Worm (Caenorhabditis elegans) whole organism, late embryonic: ENCODE data around the gene C49C3.21.

Source experiments
- C38D4.7 ChIP-seq: fragments of 200-800 bp; sonication (Bioruptor generic); optimal IDR thresholded peaks from 2 replicates; lab custom pipeline; 2018; ENCODE audit warnings: mild to moderate bottlenecking, missing genetic modification characterization, moderate library complexity, missing compliant biosample characterization
- K02D7.2 ChIP-seq: sonication (generic microtip); optimal IDR thresholded peaks from 2 replicates; lab custom pipeline; 2017; ENCODE audit warnings: mild to moderate bottlenecking, missing genetic modification characterization, missing compliant biosample characterization
- T23F11.4 ChIP-seq: fragments of 200-800 bp; sonication (Bioruptor generic); optimal IDR thresholded peaks from 2 replicates; lab custom pipeline; 2018; ENCODE audit warnings: mild to moderate bottlenecking, missing genetic modification characterization, missing compliant biosample characterization
- Y22D7AL.16 ChIP-seq: sonication (generic microtip); optimal IDR thresholded peaks from 2 replicates; lab custom pipeline; 2016; ENCODE audit warnings: missing genetic modification characterization, missing compliant biosample characterization
- ceh-19 ChIP-seq: fragments of 200-800 bp; sonication (Bioruptor generic); optimal IDR thresholded peaks from 2 replicates; lab custom pipeline; 2018; ENCODE audit warnings: mild to moderate bottlenecking, missing genetic modification characterization, missing compliant biosample characterization
- ceh-2 ChIP-seq: sonication (generic microtip); optimal IDR thresholded peaks from 2 replicates; lab custom pipeline; 2016; ENCODE audit warnings: missing genotype, missing genetic modification characterization, missing compliant biosample characterization
- ceh-22 ChIP-seq: sonication (generic microtip); optimal IDR thresholded peaks from 2 replicates; lab custom pipeline; 2017; ENCODE audit warnings: missing biosample characterization, missing genetic modification characterization
- ceh-24 ChIP-seq: sonication (generic microtip); optimal IDR thresholded peaks from 2 replicates; lab custom pipeline; 2016; ENCODE audit warnings: mild to moderate bottlenecking, missing genetic modification characterization, missing compliant biosample characterization
- ceh-30 ChIP-seq: fragments of 150-350 bp; optimal IDR thresholded peaks from 2 replicates; lab custom pipeline; 2014; ENCODE audit warnings: missing biosample characterization, missing genetic modification characterization
- ceh-45 ChIP-seq: fragments of 200-800 bp; sonication (Bioruptor generic); IDR thresholded peaks from 2 replicates; pipeline ENCODE4 v1.3.6; 2022; ENCODE audit warnings: missing genetic modification reagents, missing genetic modification characterization, missing compliant biosample characterization
- ceh-6 ChIP-seq: fragments of 200-800 bp; sonication (Bioruptor generic); optimal IDR thresholded peaks from 2 replicates; lab custom pipeline; 2018; ENCODE audit warnings: mild to moderate bottlenecking, missing genetic modification characterization, missing compliant biosample characterization
- ceh-9 ChIP-seq: sonication (generic microtip); optimal IDR thresholded peaks from 2 replicates; lab custom pipeline; 2016; ENCODE audit warnings: mild to moderate bottlenecking, missing genetic modification characterization, inconsistent platforms, missing compliant biosample characterization
- che-1 ChIP-seq: sonication (generic microtip); optimal IDR thresholded peaks from 2 replicates; lab custom pipeline; 2016; ENCODE audit warnings: mild to moderate bottlenecking, missing genetic modification characterization, missing compliant biosample characterization
- dve-1 ChIP-seq: sonication (generic microtip); optimal IDR thresholded peaks from 2 replicates; lab custom pipeline; 2017; ENCODE audit warnings: antibody characterized with exemption, mild to moderate bottlenecking, missing genetic modification characterization, missing compliant biosample characterization
- ets-4 ChIP-seq: sonication (generic microtip); optimal IDR thresholded peaks from 2 replicates; lab custom pipeline; 2016; ENCODE audit warnings: missing genetic modification characterization, missing compliant biosample characterization
- eyg-1 ChIP-seq: sonication (generic microtip); optimal IDR thresholded peaks from 2 replicates; lab custom pipeline; 2016; ENCODE audit warnings: missing genotype, missing genetic modification characterization, missing compliant biosample characterization
- fax-1 ChIP-seq: sonication (generic microtip); optimal IDR thresholded peaks from 2 replicates; lab custom pipeline; 2016; ENCODE audit warnings: missing genotype, missing genetic modification characterization, missing compliant biosample characterization
- fkh-6 ChIP-seq: sonication (generic microtip); optimal IDR thresholded peaks from 2 replicates; lab custom pipeline; 2016; ENCODE audit warnings: missing genetic modification characterization, missing compliant biosample characterization
- gmeb-2 ChIP-seq: sonication (generic microtip); optimal IDR thresholded peaks from 2 replicates; lab custom pipeline; 2016; ENCODE audit warnings: missing genetic modification characterization, inconsistent platforms, missing compliant biosample characterization
- hlh-13 ChIP-seq: fragments of 200-800 bp; sonication (Bioruptor generic); optimal IDR thresholded peaks from 2 replicates; lab custom pipeline; 2018; ENCODE audit warnings: mild to moderate bottlenecking, missing genetic modification characterization, missing compliant biosample characterization
- hlh-6 ChIP-seq: sonication (generic microtip); optimal IDR thresholded peaks from 2 replicates; lab custom pipeline; 2016; ENCODE audit warnings: missing genotype, missing genetic modification characterization, missing compliant biosample characterization
- lim-6 ChIP-seq: sonication (generic microtip); optimal IDR thresholded peaks from 2 replicates; lab custom pipeline; 2016; ENCODE audit warnings: missing genetic modification characterization, missing compliant biosample characterization
- lin-11 ChIP-seq: fragments of 200-800 bp; sonication (Bioruptor generic); optimal IDR thresholded peaks from 2 replicates; lab custom pipeline; 2018; ENCODE audit warnings: mild to moderate bottlenecking, missing genetic modification characterization, missing compliant biosample characterization
- mec-3 ChIP-seq: sonication (generic microtip); optimal IDR thresholded peaks from 2 replicates; lab custom pipeline; 2016; ENCODE audit warnings: borderline replicate concordance, missing genetic modification characterization, missing compliant biosample characterization
- nhr-232 ChIP-seq: sonication (generic microtip); optimal IDR thresholded peaks from 2 replicates; lab custom pipeline; 2016; ENCODE audit warnings: missing genetic modification characterization, missing compliant biosample characterization
- npax-4 ChIP-seq: sonication (generic microtip); optimal IDR thresholded peaks from 2 replicates; lab custom pipeline; 2016; ENCODE audit warnings: missing genetic modification characterization, missing compliant biosample characterization
- odd-2 ChIP-seq: sonication (generic microtip); optimal IDR thresholded peaks from 2 replicates; lab custom pipeline; 2017; ENCODE audit warnings: antibody characterized with exemption, mild to moderate bottlenecking, missing genetic modification characterization, missing compliant biosample characterization
- pax-1 ChIP-seq: fragments of 150-350 bp; optimal IDR thresholded peaks from 2 replicates; lab custom pipeline; 2014; ENCODE audit warnings: missing biosample characterization, missing genetic modification characterization
- pha-2 ChIP-seq: sonication (generic microtip); optimal IDR thresholded peaks from 2 replicates; lab custom pipeline; 2017; ENCODE audit warnings: mild to moderate bottlenecking, missing genetic modification characterization, missing compliant biosample characterization
- pha-4 ChIP-seq: fragments of 150-350 bp; optimal IDR thresholded peaks from 2 replicates; lab custom pipeline; 2018; ENCODE audit warnings: missing biosample characterization, missing genetic modification reagents, missing genetic modification characterization
- pqm-1 ChIP-seq: sonication (generic microtip); optimal IDR thresholded peaks from 2 replicates; lab custom pipeline; 2016; ENCODE audit warnings: missing genetic modification characterization, missing compliant biosample characterization
- pros-1 ChIP-seq: fragments of 150-350 bp; optimal IDR thresholded peaks from 2 replicates; lab custom pipeline; 2014; ENCODE audit warnings: missing biosample characterization, missing genetic modification reagents, missing genetic modification characterization
- ref-2 ChIP-seq: sonication (generic microtip); optimal IDR thresholded peaks from 2 replicates; lab custom pipeline; 2016; ENCODE audit warnings: missing genetic modification characterization, missing compliant biosample characterization
- sdc-2 ChIP-seq: sonication (generic microtip); optimal IDR thresholded peaks from 2 replicates; lab custom pipeline; 2016; ENCODE audit warnings: missing genotype, missing genetic modification characterization, missing compliant biosample characterization
- sox-2 ChIP-seq: fragments of 200-800 bp; sonication (Bioruptor generic); IDR thresholded peaks from 2 replicates; pipeline ENCODE4 v1.3.6; 2022; ENCODE audit warnings: missing genetic modification reagents, missing genetic modification characterization, missing compliant biosample characterization
- syd-9 ChIP-seq: sonication (generic microtip); optimal IDR thresholded peaks from 2 replicates; lab custom pipeline; 2016; ENCODE audit warnings: mild to moderate bottlenecking, missing genetic modification characterization, moderate library complexity, missing compliant biosample characterization
- tbx-7 ChIP-seq: sonication (generic microtip); optimal IDR thresholded peaks from 2 replicates; lab custom pipeline; 2016; ENCODE audit warnings: missing genotype, missing genetic modification characterization, missing compliant biosample characterization
- ttx-3 ChIP-seq: sonication (generic microtip); optimal IDR thresholded peaks from 2 replicates; lab custom pipeline; 2016; ENCODE audit warnings: missing genetic modification reagents, missing genetic modification characterization, missing compliant biosample characterization
- unc-3 ChIP-seq, 2 experiments: fragments of 200-800 bp in 1 of 2; sonication (Bioruptor generic) in 1 of 2; sonication (generic microtip) in 1 of 2; conservative IDR thresholded peaks in 1 of 2; optimal IDR thresholded peaks in 1 of 2; 2 replicates each; pipeline versions ENCODE4 v1.3.6 to Lab custom; 2016 to 2022; ENCODE audit warnings: missing compliant biosample characterization in 2 of 2, missing genetic modification characterization in 2 of 2, missing genetic modification reagents in 1 of 2
- unc-86 ChIP-seq: sonication (generic microtip); optimal IDR thresholded peaks from 2 replicates; lab custom pipeline; 2016; ENCODE audit warnings: missing genetic modification characterization, missing compliant biosample characterization
- zip-5 ChIP-seq: sonication (generic microtip); optimal IDR thresholded peaks from 2 replicates; lab custom pipeline; 2016; ENCODE audit warnings: missing genetic modification characterization, missing compliant biosample characterization

The C49C3.21 gene

DNA sequence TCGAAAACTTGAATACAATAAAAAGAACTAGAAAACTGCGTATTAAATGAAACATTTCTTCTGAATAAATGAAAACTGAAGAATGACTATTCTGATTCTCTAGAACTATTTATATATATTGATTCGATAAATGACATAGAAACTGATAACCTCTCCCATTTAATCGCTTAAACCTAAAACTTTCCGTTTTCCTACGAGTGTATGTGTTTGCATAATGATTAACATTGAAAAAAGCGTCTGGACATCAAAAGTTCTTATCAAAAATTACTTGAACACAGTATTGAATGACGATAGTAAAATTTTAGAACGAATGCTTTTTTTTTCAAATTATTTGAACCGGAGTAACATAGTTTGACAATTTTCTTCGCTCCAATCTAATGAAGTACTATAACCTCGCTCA is 588 bp upstream of the C49C3.21 start, which contains the start of gene C49C3.9:
Gene C49C3.9, minus strand, starts transcription at position 136 of the 400 bp plus-strand sequence.
- TF ChIP-seq unc-86 (no peak), sdc-2 (tag; lab: Kevin White, UChicago) (no peak), odd-2 (tag; lab: Kevin White, UChicago) (no peak), lim-6 (tag; lab: Kevin White, UChicago) (no peak), ceh-24 (tag; lab: Kevin White, UChicago) (no peak), nhr-232 (tag; lab: Kevin White, UChicago) (no peak), hlh-6 (tag; lab: Kevin White, UChicago) (no peak), pha-2 (tag; lab: Kevin White, UChicago) (no peak), sox-2 (GFP tag; lab: Robert Waterston, UW) (no peak), unc-3 (GFP tag; conservative IDR thresholded peaks at IDR 0.05; lab: Robert Waterston, UW) (no peak), unc-3 (tag; optimal IDR thresholded peaks at IDR 0.05; lab: Kevin White, UChicago) (no peak)

DNA sequence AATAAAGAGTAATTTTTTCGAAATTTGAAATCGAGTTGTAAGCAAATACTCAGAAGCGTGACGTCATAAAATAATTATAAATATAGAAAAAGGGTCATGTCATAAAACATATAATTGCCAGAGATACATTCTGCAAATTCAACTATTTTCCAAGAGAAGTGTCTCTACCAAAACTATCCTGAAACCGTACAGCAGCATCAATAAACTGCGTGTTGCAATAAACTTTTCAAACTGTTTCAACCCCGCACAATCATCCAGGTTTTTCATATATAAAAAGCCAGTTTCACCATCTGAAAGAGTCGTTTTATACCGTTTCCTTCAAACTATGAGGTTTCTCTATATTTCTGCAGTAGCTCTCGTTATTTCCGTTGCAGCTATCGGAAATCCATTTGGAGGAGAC is 715 bp downstream of the C49C3.21 start, which contains the start of gene C49C3.11:
Gene C49C3.11, plus strand, starts transcription at position 301 of the 400 bp plus-strand sequence.
- no peak for TF ChIP-seq ttx-3 (tag; lab: Kevin White, UChicago)
- no peak for TF ChIP-seq ceh-45
- TF ChIP-seq ref-2 (tag; lab: Kevin White, UChicago) = no peak
- TF ChIP-seq pqm-1 (tag; lab: Kevin White, UChicago) = no peak
- no peak for TF ChIP-seq sdc-2 (tag; lab: Kevin White, UChicago)
- TF ChIP-seq pros-1 = no peak
- no peak for TF ChIP-seq dve-1
- no peak for TF ChIP-seq fkh-6 (tag; lab: Kevin White, UChicago)
- no peak for TF ChIP-seq ceh-30 (tag; lab: Kevin White, UChicago)

- TF ChIP-seq nhr-232 (tag; lab: Kevin White, UChicago) (no peak), dve-1 (no peak), unc-86 (no peak), ets-4 (tag; lab: Kevin White, UChicago) (no peak), ceh-30 (tag; lab: Kevin White, UChicago) (no peak), hlh-13 (GFP tag; lab: Kevin White, UChicago) (no peak), ceh-19 (GFP tag; lab: Kevin White, UChicago) (no peak), pha-4 (tag; lab: Kevin White, UChicago) (no peak), zip-5 (no peak), sox-2 (GFP tag; lab: Robert Waterston, UW) (no peak)
Measured at ce11 chrIV:17346599-17347218, 3.9 kb downstream of the C49C3.21 start, which contains the start of the genes clec-197 and clec-198. clec-197 (minus strand) TSS chrIV:17346699. clec-198 (plus strand) TSS chrIV:17347168.

ce11 chrIV:17351586-17351985 is 8.8 kb downstream of the C49C3.21 start, which contains the start of gene clec-199:
clec-199 (plus strand) TSS chrIV:17351886.
- no peak for TF ChIP-seq gmeb-2
- TF ChIP-seq C38D4.7 (GFP tag; lab: Kevin White, UChicago) = no peak
- no peak for TF ChIP-seq eyg-1 (tag; lab: Kevin White, UChicago)
- TF ChIP-seq ceh-22 = no peak
- TF ChIP-seq ets-4 (tag; lab: Kevin White, UChicago) = no peak
- TF ChIP-seq odd-2 (tag; lab: Kevin White, UChicago) = no peak
- no peak for TF ChIP-seq ceh-9
- no peak for TF ChIP-seq mec-3 (tag; lab: Kevin White, UChicago)
- TF ChIP-seq che-1 = no peak
- TF ChIP-seq npax-4 (tag; lab: Kevin White, UChicago) = no peak
- no peak for TF ChIP-seq tbx-7 (tag; lab: Kevin White, UChicago)

- no peak for TF ChIP-seq ceh-6 (GFP tag; lab: Kevin White, UChicago)
- TF ChIP-seq ttx-3 (tag; lab: Kevin White, UChicago) = no peak
- no peak for TF ChIP-seq lin-11 (tag; lab: Kevin White, UChicago)
- no peak for TF ChIP-seq syd-9 (tag; lab: Kevin White, UChicago)
- TF ChIP-seq ceh-2 = no peak
- TF ChIP-seq K02D7.2 = no peak
- no peak for TF ChIP-seq pax-1 (tag; lab: Kevin White, UChicago)
- TF ChIP-seq T23F11.4 (GFP tag; lab: Kevin White, UChicago) = no peak
- no peak for TF ChIP-seq C38D4.7 (GFP tag; lab: Kevin White, UChicago)
- no peak for TF ChIP-seq ceh-24 (tag; lab: Kevin White, UChicago)
- no peak for TF ChIP-seq fkh-6 (tag; lab: Kevin White, UChicago)
- no peak for TF ChIP-seq hlh-6 (tag; lab: Kevin White, UChicago)
- TF ChIP-seq Y22D7AL.16 (tag; lab: Kevin White, UChicago) = no peak
- TF ChIP-seq fax-1 (tag; lab: Kevin White, UChicago) = no peak
Measured at ce11 chrIV:17361143-17361542, 18.4 kb downstream of the C49C3.21 start, which contains the start of gene clec-202. clec-202 (plus strand) TSS chrIV:17361443.
